Worm (Caenorhabditis elegans) whole organism, L4/young adult: ENCODE data around the gene F13D12.8.
A peak's percentile ranks its signal among the peaks of the same experiment; 100 is the strongest.

Source experiments
- W03F9.2 ChIP-seq: fragments of 150-350 bp; optimal IDR thresholded peaks from 2 replicates; lab custom pipeline; 2014; ENCODE audit warnings: missing biosample characterization, missing genetic modification characterization
- dao-5 ChIP-seq: sonication (generic microtip); optimal IDR thresholded peaks from 2 replicates; lab custom pipeline; 2016; ENCODE audit warnings: missing genotype, missing genetic modification characterization, moderate library complexity, missing compliant biosample characterization
- him-1 ChIP-seq: sonication (generic microtip); optimal IDR thresholded peaks from 2 replicates; lab custom pipeline; 2016; ENCODE audit warnings: missing genotype, missing genetic modification reagents, missing genetic modification characterization, missing compliant biosample characterization

Gene F13D12.8

ce11 chrII:11746782-11747288 is 14.4 kb upstream of the F13D12.8 start:
- TF ChIP-seq W03F9.2 (tag; lab: Kevin White, UChicago), result no peak
- TF ChIP-seq dao-5 (tag; lab: Kevin White, UChicago), result no peak
- TF ChIP-seq him-1, result peak; percentile 91

ce11 chrII:11742320-11742719 is 9.9 kb upstream of the F13D12.8 start:
- TF ChIP-seq dao-5 (tag; lab: Kevin White, UChicago), result no peak
- TF ChIP-seq him-1, result no peak
- no peak for TF ChIP-seq W03F9.2 (tag; lab: Kevin White, UChicago)

ce11 chrII:11739199-11739598 is 6.8 kb upstream of the F13D12.8 start, which contains the start of gene ctsa-1.2:
Gene ctsa-1.2, plus strand, starts transcription at chrII:11739358.
- TF ChIP-seq dao-5 (tag; lab: Kevin White, UChicago), result no peak
- TF ChIP-seq him-1, result no peak
- TF ChIP-seq W03F9.2 (tag; lab: Kevin White, UChicago), result no peak

DNA sequence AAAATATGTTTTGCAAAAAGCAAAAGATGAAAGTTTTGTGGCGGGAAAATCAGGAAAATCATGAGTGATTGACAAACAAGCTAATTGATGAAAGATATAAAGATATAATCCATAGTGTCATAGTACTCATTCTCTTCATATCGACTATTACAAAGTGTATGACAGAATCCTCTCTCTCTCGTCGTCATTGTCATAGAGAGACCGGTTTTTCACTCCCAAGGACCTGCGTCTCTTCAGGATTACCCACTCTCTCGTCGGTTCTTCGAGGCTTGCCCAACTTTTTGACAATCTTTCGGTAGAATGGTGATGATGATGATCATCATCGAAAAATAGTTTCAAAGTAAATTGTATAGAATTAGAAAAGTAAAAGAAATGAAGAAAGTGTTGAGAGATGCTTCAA is 5.0 kb upstream of the F13D12.8 start:
- TF ChIP-seq dao-5 (tag; lab: Kevin White, UChicago) (no peak), W03F9.2 (tag; lab: Kevin White, UChicago) (no peak), him-1 (no peak)

- TF ChIP-seq W03F9.2 (tag; lab: Kevin White, UChicago) (no peak), him-1 (no peak), dao-5 (tag; lab: Kevin White, UChicago) (no peak)
Measured at ce11 chrII:11733850-11734249, 1.5 kb upstream of the F13D12.8 start.

- TF ChIP-seq W03F9.2 (tag; lab: Kevin White, UChicago) (no peak), dao-5 (tag; lab: Kevin White, UChicago) (no peak), him-1 (no peak)
Measured at ce11 chrII:11731174-11731724, 1.1 kb downstream of the F13D12.8 start.

DNA sequence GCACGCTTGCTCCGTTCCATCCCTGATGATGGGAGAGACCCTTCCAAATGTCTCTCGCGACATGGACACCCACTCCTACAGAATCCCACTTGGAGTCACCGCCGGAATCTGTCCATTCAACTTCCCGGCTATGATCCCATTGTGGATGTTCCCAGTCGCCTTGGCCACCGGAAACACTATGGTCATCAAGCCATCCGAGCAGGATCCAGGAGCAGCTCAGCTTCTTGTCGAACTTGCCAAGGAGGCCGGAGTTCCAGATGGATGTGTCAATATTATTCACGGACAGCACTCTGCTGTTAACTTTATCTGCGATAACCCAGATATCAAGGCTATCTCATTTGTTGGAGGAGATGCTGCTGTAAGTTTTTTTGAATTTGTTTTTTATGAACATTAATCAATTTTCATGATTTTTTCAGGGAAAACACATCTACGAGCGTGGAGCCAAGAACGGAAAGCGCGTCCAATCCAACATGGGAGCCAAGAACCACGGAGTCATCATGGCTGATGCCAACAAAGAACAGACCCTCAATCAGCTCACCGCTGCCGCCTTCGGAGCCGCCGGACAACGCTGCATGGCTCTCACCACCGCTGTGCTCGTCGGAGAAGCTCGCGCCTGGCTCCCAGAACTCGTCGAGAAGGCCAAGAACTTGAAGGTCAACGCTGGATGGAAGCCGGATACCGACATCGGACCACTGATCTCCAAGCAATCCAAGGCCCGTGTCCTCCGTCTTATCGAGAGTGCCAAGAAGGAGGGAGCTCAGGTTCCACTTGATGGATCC is 2.4 kb downstream of the F13D12.8 start:
- TF ChIP-seq W03F9.2 (tag; lab: Kevin White, UChicago) (no peak), him-1 (no peak), dao-5 (tag; lab: Kevin White, UChicago) (no peak)

DNA sequence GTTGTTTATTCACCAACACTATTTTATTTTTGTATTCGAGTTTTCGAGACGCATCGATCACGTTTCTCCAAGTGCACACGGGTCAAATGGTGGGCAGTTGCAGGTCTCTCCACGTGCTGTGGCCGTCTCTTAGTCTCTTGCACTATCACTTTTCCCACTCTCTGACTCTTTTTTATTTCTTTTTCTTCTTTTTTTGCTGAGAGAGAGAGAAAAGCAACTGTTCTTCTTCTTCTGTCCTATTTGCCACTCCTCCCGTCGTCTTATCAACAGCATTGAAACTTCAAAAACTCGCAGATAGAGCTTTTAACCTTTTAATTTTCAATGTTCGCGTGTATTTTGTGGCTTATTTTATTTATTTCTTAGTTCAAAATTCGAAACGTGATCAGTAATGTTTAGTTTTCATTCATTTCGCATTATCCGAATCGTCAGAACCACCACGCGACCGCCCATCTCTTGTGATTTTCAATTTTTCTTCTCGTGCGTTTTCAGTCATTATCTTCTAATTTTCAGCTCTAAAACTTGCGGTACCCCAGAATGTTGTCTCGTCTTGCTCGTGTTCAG is 3.8 kb downstream of the F13D12.8 start, which contains the start of gene alh-8:
Gene alh-8 (plus strand): TSS at position 511 of the 561 bp plus-strand sequence.
- TF ChIP-seq dao-5 (tag; lab: Kevin White, UChicago) (no peak), W03F9.2 (tag; lab: Kevin White, UChicago) (no peak), him-1 (no peak)

- TF ChIP-seq him-1 (no peak), W03F9.2 (tag; lab: Kevin White, UChicago) (no peak), dao-5 (tag; lab: Kevin White, UChicago) (no peak)
Measured at ce11 chrII:11727438-11727837, 5.0 kb downstream of the F13D12.8 start.

DNA sequence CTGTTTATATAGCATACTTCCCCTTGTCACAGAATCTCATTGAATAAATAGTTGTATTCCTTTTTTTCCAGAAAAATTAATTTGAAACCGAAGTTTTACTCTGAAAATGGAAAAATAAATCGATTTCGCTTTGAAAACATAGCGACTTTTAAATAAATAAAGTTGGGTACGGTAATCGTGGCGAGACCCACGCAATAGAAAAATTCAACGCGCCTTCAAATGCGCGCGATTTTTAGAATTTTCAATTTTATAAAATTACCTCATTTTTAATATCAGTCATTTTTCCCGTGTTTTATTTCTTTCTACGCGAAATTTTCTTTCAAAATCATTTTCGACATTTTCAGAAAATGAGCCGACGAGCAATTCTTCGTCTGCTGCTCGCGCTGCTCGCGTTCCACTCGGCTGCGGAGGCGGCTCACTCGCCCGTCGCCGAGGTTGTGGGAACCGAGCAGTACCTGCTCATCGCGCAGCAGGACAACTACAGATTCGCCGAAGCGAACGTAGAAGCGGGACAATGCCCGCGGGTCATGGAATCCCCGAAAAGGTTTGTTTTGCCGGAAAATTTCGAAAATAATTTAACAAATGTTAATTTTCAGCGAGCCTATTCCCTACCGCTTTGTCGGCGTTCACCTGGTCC is 5.8 kb downstream of the F13D12.8 start, which contains the start of gene F13D12.5:
Gene F13D12.5 (plus strand): TSS at position 345 of the 637 bp plus-strand sequence.
- no peak for TF ChIP-seq him-1
- TF ChIP-seq dao-5 (tag; lab: Kevin White, UChicago), result no peak
- TF ChIP-seq W03F9.2 (tag; lab: Kevin White, UChicago), result peak; percentile 38

- TF ChIP-seq him-1, result no peak
- no peak for TF ChIP-seq W03F9.2 (tag; lab: Kevin White, UChicago)
- TF ChIP-seq dao-5 (tag; lab: Kevin White, UChicago), result no peak
Measured at ce11 chrII:11725615-11726014, 6.8 kb downstream of the F13D12.8 start.

- TF ChIP-seq W03F9.2 (tag; lab: Kevin White, UChicago), result no peak
- no peak for TF ChIP-seq him-1
- no peak for TF ChIP-seq dao-5 (tag; lab: Kevin White, UChicago)
Measured at ce11 chrII:11724362-11724761, 8.0 kb downstream of the F13D12.8 start.

DNA sequence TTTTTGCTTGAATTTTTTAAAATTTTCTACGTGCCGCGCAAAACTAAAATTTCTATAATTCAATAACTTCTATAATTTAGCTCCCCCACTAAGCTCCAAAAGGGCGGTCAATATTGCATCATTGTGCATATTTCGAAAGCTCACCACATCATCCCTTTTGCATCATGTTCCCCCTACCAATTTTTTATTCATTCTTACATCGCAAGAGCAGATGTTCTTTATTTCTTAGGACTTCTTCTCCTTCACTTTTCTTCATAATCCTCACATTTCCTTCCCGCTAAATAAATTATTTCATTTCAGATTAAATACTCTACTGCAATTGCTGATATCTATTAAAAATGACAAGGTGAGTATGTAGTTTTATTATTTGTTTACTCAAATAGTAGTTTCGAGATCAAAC is 8.5 kb downstream of the F13D12.8 start, which contains the start of gene ldh-1:
Gene ldh-1 (plus strand): TSS at position 301 of the 400 bp plus-strand sequence.
- TF ChIP-seq dao-5 (tag; lab: Kevin White, UChicago) (no peak), W03F9.2 (tag; lab: Kevin White, UChicago) (no peak), him-1 (no peak)
